Fruit fly (Drosophila melanogaster): ENCODE results near the gene Nmdar1.

DNA sequence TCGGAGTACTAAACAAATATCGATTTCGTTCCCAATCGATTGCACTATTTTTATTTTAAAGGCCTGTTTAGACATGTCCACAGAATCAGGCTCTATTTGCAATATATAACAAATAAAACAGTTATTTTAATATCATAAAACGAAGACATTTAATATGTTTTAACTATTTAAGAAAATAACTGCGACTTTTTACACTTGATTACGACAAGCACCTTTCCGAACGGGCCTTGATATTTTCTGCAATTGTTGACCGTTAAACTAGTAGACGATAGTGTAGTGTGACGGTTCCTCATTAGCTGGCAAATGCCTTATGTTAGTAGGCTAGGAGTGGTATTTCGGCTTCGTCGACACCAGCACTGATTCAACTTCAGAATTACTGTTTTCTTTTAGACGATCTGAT, 45.5 kb upstream of the Nmdar1 start, which contains the start of the genes CG2931 and Rheb:
- TF ChIP-seq CG7101 (tag; optimal IDR thresholded peaks at IDR 0.05) = peak; percentile 70
- TF ChIP-seq Crg-1 (GFP tag; optimal IDR thresholded peaks at IDR 0.05) = no peak
- peak; percentile 85 for TF ChIP-seq bab1 (GFP tag; optimal IDR thresholded peaks at IDR 0.05)
- TF ChIP-seq tj (GFP tag; optimal IDR thresholded peaks at IDR 0.05) = peak; percentile 57
- TF ChIP-seq kay (GFP tag; ENCODE audit: borderline replicate concordance) = no peak
- peak; percentile 65 for TF ChIP-seq CG14711 (tag; optimal IDR thresholded peaks at IDR 0.05)
- peak; percentile 13 for TF ChIP-seq cic (GFP tag; optimal IDR thresholded peaks at IDR 0.05)

All from whole organism, adult.